Fruit fly (Drosophila melanogaster) whole organism, wandering third instar larva: ENCODE data around the gene CG13721.

Experiments
- Dif ChIP-seq: fragments of 200-275, 200-300 bp; sonication (Bioruptor generic); optimal IDR thresholded peaks from 2 replicates; lab custom pipeline; 2018; ENCODE audit warnings: missing biosample characterization, missing genetic modification characterization; ENCODE audit not compliant: partially characterized antibody
- Sp1 ChIP-seq: fragments of 200-800 bp; sonication (Bioruptor generic); optimal IDR thresholded peaks from 3 replicates; lab custom pipeline; 2019; ENCODE audit warnings: missing biosample characterization, mild to moderate bottlenecking, missing genetic modification characterization, moderate library complexity
- ey ChIP-seq: fragments of 200-800 bp; sonication (Bioruptor generic); optimal IDR thresholded peaks from 2 replicates; lab custom pipeline; 2016; ENCODE audit warnings: missing biosample characterization, missing genetic modification characterization
- h ChIP-seq: fragments of 200-800 bp; sonication (Bioruptor generic); optimal IDR thresholded peaks from 3 replicates; lab custom pipeline; 2016; ENCODE audit warnings: missing biosample characterization, mild to moderate bottlenecking, missing genetic modification characterization
- lola ChIP-seq: fragments of >200 bp; optimal IDR thresholded peaks from 2 replicates; lab custom pipeline; 2017; ENCODE audit warnings: missing biosample characterization, missing genetic modification characterization
- pan ChIP-seq: fragments of >200 bp; optimal IDR thresholded peaks from 2 replicates; lab custom pipeline; 2017
- usp ChIP-seq: fragments of >200 bp; optimal IDR thresholded peaks from 2 replicates; lab custom pipeline; 2017; ENCODE audit warnings: missing biosample characterization, missing genetic modification characterization

DNA sequence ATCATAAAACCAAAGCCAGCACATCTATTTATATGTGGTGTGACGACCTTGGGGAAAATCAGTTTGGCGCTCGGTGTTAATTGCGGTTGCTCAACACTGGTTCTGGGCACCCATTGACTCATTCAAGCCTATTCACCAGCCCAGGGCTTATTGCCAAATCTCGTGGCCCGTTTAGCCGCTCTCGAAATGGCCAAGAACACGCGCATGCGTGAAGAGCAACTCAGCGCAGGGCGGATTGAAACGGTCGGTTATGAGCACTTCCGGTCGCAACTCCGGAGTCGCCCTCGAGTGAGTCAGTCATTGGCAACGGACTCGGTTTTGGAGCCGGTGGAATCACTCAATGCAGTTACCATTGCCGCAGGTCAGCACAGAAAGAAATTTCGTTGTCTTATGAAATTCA lies 8.1 kb downstream of the CG13721 start:
- TF ChIP-seq h (GFP tag; lab: Kevin White, UChicago) (no peak), Dif (GFP tag; lab: Kevin White, UChicago) (no peak), Sp1 (GFP tag; lab: Kevin White, UChicago) (no peak), lola (no peak), pan (lab: Kevin White, UChicago) (no peak), usp (no peak), ey (GFP tag; lab: Kevin White, UChicago) (no peak)
